Worm (Caenorhabditis elegans): ENCODE results near the gene mks-2.

ce11 chrII:6221470-6221869 lies 2.2 kb upstream of the mks-2 start:
- no peak for TF ChIP-seq fkh-10 (GFP tag; optimal IDR thresholded peaks at IDR 0.05)
- no peak for TF ChIP-seq pqm-1 (tag; optimal IDR thresholded peaks at IDR 0.05)
- TF ChIP-seq ama-1 (optimal IDR thresholded peaks at IDR 0.05): no peak
- TF ChIP-seq pha-4 (tag; optimal IDR thresholded peaks at IDR 0.05): no peak
- TF ChIP-seq ref-2 (tag; optimal IDR thresholded peaks at IDR 0.05): no peak
- TF ChIP-seq K09A11.1 (tag; optimal IDR thresholded peaks at IDR 0.05; ENCODE audit: insufficient read depth): no peak
